Fruit fly (Drosophila melanogaster) whole organism, embryonic: Measurements from ENCODE around the gene sun.
A peak's percentile ranks its signal among the peaks of the same experiment; 100 is the strongest.

ENCODE experiments used
- ATbp ChIP-seq: fragments of 200-800 bp; sonication (Bioruptor generic); optimal IDR thresholded peaks from 2 replicates; lab custom pipeline; 2017; ENCODE audit warnings: missing biosample characterization, mild to moderate bottlenecking, missing genetic modification characterization, missing genetic modification reagents
- Atf3 ChIP-seq: fragments of 200-800 bp; sonication (Bioruptor generic); optimal IDR thresholded peaks from 3 replicates; lab custom pipeline; 2016; ENCODE audit warnings: missing biosample characterization, missing genetic modification characterization
- Bteb2 ChIP-seq: fragments of 200-800 bp; sonication (Bioruptor generic); optimal IDR thresholded peaks from 2 replicates; lab custom pipeline; 2016; ENCODE audit warnings: missing biosample characterization, missing genetic modification characterization
- CG10147 ChIP-seq: fragments of 200-800 bp; sonication (Bioruptor generic); optimal IDR thresholded peaks from 2 replicates; lab custom pipeline; 2019; ENCODE audit warnings: missing biosample characterization, mild to moderate bottlenecking, missing genetic modification characterization, moderate library complexity
- CG10543 ChIP-seq: fragments of 200-800 bp; sonication (Bioruptor generic); optimal IDR thresholded peaks from 3 replicates; lab custom pipeline; 2017; ENCODE audit warnings: missing biosample characterization, mild to moderate bottlenecking, missing genetic modification characterization, moderate library complexity
- CG11085 ChIP-seq: fragments of 200-800 bp; sonication (Bioruptor generic); IDR thresholded peaks from 2 replicates; pipeline ENCODE4 v1.3.6; 2022; ENCODE audit warnings: missing biosample characterization, missing genetic modification characterization
- CG12236 ChIP-seq: fragments of 200-800 bp; sonication (Bioruptor generic); optimal IDR thresholded peaks from 2 replicates; lab custom pipeline; 2016; ENCODE audit warnings: missing biosample characterization, missing genetic modification characterization
- CG14860 ChIP-seq: fragments of 200-800 bp; sonication (Bioruptor generic); IDR thresholded peaks from 3 replicates; pipeline ENCODE4 v1.3.6; 2022; ENCODE audit warnings: missing biosample characterization, missing genetic modification characterization; ENCODE audit not compliant: partially characterized antibody
- CG16779 ChIP-seq: fragments of 200-800 bp; sonication (Bioruptor generic); IDR thresholded peaks from 2 replicates; pipeline ENCODE4 v1.3.6; 2022; ENCODE audit warnings: missing biosample characterization, missing genetic modification characterization
- CG18262 ChIP-seq: fragments of 200-800 bp; optimal IDR thresholded peaks from 3 replicates; lab custom pipeline; 2019; ENCODE audit warnings: missing biosample characterization, mild to moderate bottlenecking, missing genetic modification characterization, moderate library complexity
- CG2116 ChIP-seq: fragments of 200-800 bp; sonication (Bioruptor generic); optimal IDR thresholded peaks from 3 replicates; lab custom pipeline; 2018; ENCODE audit warnings: missing biosample characterization, mild to moderate bottlenecking, missing genetic modification characterization
- CG2129 ChIP-seq: fragments of 200-800 bp; sonication (Bioruptor generic); IDR thresholded peaks from 2 replicates; pipeline ENCODE4 v1.3.6; 2022; ENCODE audit warnings: missing biosample characterization, missing genetic modification characterization; ENCODE audit not compliant: partially characterized antibody
- CG2889 ChIP-seq: fragments of 200-800 bp; sonication (Bioruptor generic); IDR thresholded peaks from 3 replicates; pipeline ENCODE4 v1.3.6; 2022; ENCODE audit warnings: missing biosample characterization, missing genetic modification characterization
- CG31224 ChIP-seq: fragments of 200-800 bp; sonication (Bioruptor generic); IDR thresholded peaks from 2 replicates; pipeline ENCODE4 v1.3.6; 2022; ENCODE audit warnings: missing biosample characterization, missing genetic modification characterization
- CG33213 ChIP-seq: fragments of 200-800 bp; sonication (Bioruptor generic); optimal IDR thresholded peaks from 3 replicates; lab custom pipeline; 2016; ENCODE audit warnings: missing biosample characterization, missing genetic modification characterization
- CG6854 ChIP-seq: fragments of 200-800 bp; sonication (Bioruptor generic); optimal IDR thresholded peaks from 3 replicates; lab custom pipeline; 2017; ENCODE audit warnings: missing biosample characterization, mild to moderate bottlenecking, missing genetic modification characterization
- CG8388 ChIP-seq: fragments of 200-800 bp; sonication (Bioruptor generic); optimal IDR thresholded peaks from 2 replicates; lab custom pipeline; 2019; ENCODE audit warnings: missing biosample characterization, mild to moderate bottlenecking, missing genetic modification characterization, moderate library complexity
- CG9437 ChIP-seq: fragments of 200-800 bp; sonication (Bioruptor generic); optimal IDR thresholded peaks from 2 replicates; lab custom pipeline; 2018; ENCODE audit warnings: missing biosample characterization, mild to moderate bottlenecking, missing genetic modification characterization
- CHES-1-like ChIP-seq: fragments of 200-800 bp; sonication (Bioruptor generic); optimal IDR thresholded peaks from 2 replicates; lab custom pipeline; 2016; ENCODE audit warnings: missing biosample characterization, missing genetic modification characterization
- Dad ChIP-seq: fragments of 200-800 bp; sonication (Bioruptor generic); optimal IDR thresholded peaks from 3 replicates; lab custom pipeline; 2016; ENCODE audit warnings: missing biosample characterization, missing genetic modification characterization
- Dfd ChIP-seq, 2 experiments: fragments of >200 bp; optimal IDR thresholded peaks; 2 replicates each; lab custom pipeline; 2017; ENCODE audit warnings: missing biosample characterization in 2 of 2, missing genetic modification characterization in 2 of 2
- Dip2 ChIP-seq: fragments of 200-800 bp; sonication (Bioruptor generic); IDR thresholded peaks from 2 replicates; pipeline ENCODE4 v1.3.6; 2022; ENCODE audit warnings: missing biosample characterization, missing genetic modification characterization
- Doc2 ChIP-seq: fragments of 200-800 bp; sonication (Bioruptor generic); IDR thresholded peaks from 2 replicates; pipeline ENCODE4 v1.3.6; 2022; ENCODE audit warnings: missing biosample characterization, missing genetic modification characterization
- Hr78 ChIP-seq, 2 experiments: fragments of 200-800 bp in 1 of 2; fragments of >200 bp in 1 of 2; sonication (Bioruptor generic) in 1 of 2; optimal IDR thresholded peaks; 2 replicates each; lab custom pipeline; 2017 to 2019; ENCODE audit warnings: missing biosample characterization in 2 of 2, missing genetic modification characterization in 2 of 2, mild to moderate bottlenecking in 1 of 2, moderate library complexity in 1 of 2
- Nf-YA ChIP-seq: fragments of 200-800 bp; sonication (Bioruptor generic); IDR thresholded peaks from 2 replicates; pipeline ENCODE4 v1.3.6; 2022; ENCODE audit warnings: missing biosample characterization, missing genetic modification characterization
- Opbp ChIP-seq: fragments of 200-800 bp; sonication (Bioruptor generic); IDR thresholded peaks from 3 replicates; pipeline ENCODE4 v1.3.6; 2022; ENCODE audit warnings: missing biosample characterization, missing genetic modification characterization; ENCODE audit not compliant: partially characterized antibody
- Pdp1 ChIP-seq, 2 experiments: fragments of 200-800 bp; sonication (Bioruptor generic); optimal IDR thresholded peaks; 3 replicates each; lab custom pipeline; 2016; ENCODE audit warnings: missing biosample characterization in 2 of 2, missing genetic modification characterization in 2 of 2, mild to moderate bottlenecking in 1 of 2, moderate library complexity in 1 of 2
- Ptx1 ChIP-seq: fragments of 200-800 bp; sonication (Bioruptor generic); IDR thresholded peaks from 2 replicates; pipeline ENCODE4 v1.3.6; 2022; ENCODE audit warnings: missing biosample characterization, missing genetic modification characterization
- Rfx ChIP-seq: fragments of 200-800 bp; sonication (Bioruptor generic); IDR thresholded peaks from 2 replicates; pipeline ENCODE4 v1.3.6; 2022; ENCODE audit warnings: missing biosample characterization, missing genetic modification characterization
- Side ChIP-seq: fragments of 200-800 bp; sonication (Bioruptor generic); optimal IDR thresholded peaks from 2 replicates; lab custom pipeline; 2016; ENCODE audit warnings: missing biosample characterization, missing genetic modification characterization
- Spps ChIP-seq: fragments of 200-800 bp; sonication (Bioruptor generic); optimal IDR thresholded peaks from 2 replicates; lab custom pipeline; 2018; ENCODE audit warnings: missing biosample characterization, mild to moderate bottlenecking, missing genetic modification characterization
- Xrp1 ChIP-seq: fragments of 200-800 bp; sonication (Bioruptor generic); IDR thresholded peaks from 2 replicates; pipeline ENCODE4 v1.3.6; 2022; ENCODE audit warnings: missing biosample characterization, missing genetic modification characterization
- YL-1 ChIP-seq: fragments of 200-800 bp; sonication (Bioruptor generic); optimal IDR thresholded peaks from 3 replicates; lab custom pipeline; 2017; ENCODE audit warnings: missing biosample characterization, mild to moderate bottlenecking, missing genetic modification characterization
- bigmax ChIP-seq: fragments of 200-800 bp; sonication (Bioruptor generic); optimal IDR thresholded peaks from 2 replicates; lab custom pipeline; 2018; ENCODE audit warnings: missing biosample characterization, mild to moderate bottlenecking, missing genetic modification characterization
- danr ChIP-seq: fragments of 200-800 bp; sonication (Bioruptor generic); IDR thresholded peaks from 2 replicates; pipeline ENCODE4 v1.3.6; 2022; ENCODE audit warnings: missing biosample characterization, missing genetic modification characterization
- dimm ChIP-seq: fragments of 200-800 bp; sonication (Bioruptor generic); IDR thresholded peaks from 2 replicates; pipeline ENCODE4 v1.3.6; 2022; ENCODE audit warnings: missing biosample characterization, missing genetic modification characterization
- fd102C ChIP-seq: fragments of 200-800 bp; sonication (Bioruptor generic); optimal IDR thresholded peaks from 2 replicates; lab custom pipeline; 2018; ENCODE audit warnings: missing biosample characterization, mild to moderate bottlenecking, missing genetic modification characterization, moderate library complexity
- gem ChIP-seq: fragments of 200-800 bp; sonication (Bioruptor generic); optimal IDR thresholded peaks from 2 replicates; lab custom pipeline; 2019; ENCODE audit warnings: missing biosample characterization, mild to moderate bottlenecking, missing genetic modification characterization, moderate library complexity
- h ChIP-seq: fragments of >200 bp; optimal IDR thresholded peaks from 2 replicates; lab custom pipeline; 2017
- ham ChIP-seq: fragments of 200-800 bp; sonication (Bioruptor generic); IDR thresholded peaks from 2 replicates; pipeline ENCODE4 v1.3.6; 2022; ENCODE audit warnings: missing biosample characterization, missing genetic modification characterization
- kah ChIP-seq: fragments of 200-800 bp; sonication (Bioruptor generic); optimal IDR thresholded peaks from 2 replicates; lab custom pipeline; 2018; ENCODE audit warnings: missing biosample characterization, mild to moderate bottlenecking, missing genetic modification characterization
- pros ChIP-seq: fragments of 200-800 bp; sonication (Bioruptor generic); optimal IDR thresholded peaks from 3 replicates; lab custom pipeline; 2019; ENCODE audit warnings: missing biosample characterization, mild to moderate bottlenecking, missing genetic modification characterization, moderate library complexity
- pum ChIP-seq: fragments of 200-800 bp; sonication (Bioruptor generic); optimal IDR thresholded peaks from 2 replicates; lab custom pipeline; 2016; ENCODE audit warnings: missing biosample characterization, missing genetic modification characterization
- sens-2 ChIP-seq: fragments of 200-800 bp; sonication (Bioruptor generic); IDR thresholded peaks from 2 replicates; pipeline ENCODE4 v1.3.6; 2022; ENCODE audit warnings: missing biosample characterization, missing genetic modification characterization
- sna ChIP-seq: fragments of 200-800 bp; sonication (Bioruptor generic); IDR thresholded peaks from 2 replicates; pipeline ENCODE4 v1.3.6; 2022; ENCODE audit warnings: missing biosample characterization, missing genetic modification characterization; ENCODE audit not compliant: partially characterized antibody
- toy ChIP-seq: fragments of 200-800 bp; sonication (Bioruptor generic); IDR thresholded peaks from 2 replicates; pipeline ENCODE4 v1.3.6; 2022; ENCODE audit warnings: missing biosample characterization, missing genetic modification characterization
- trem ChIP-seq: fragments of 200-800 bp; optimal IDR thresholded peaks from 3 replicates; lab custom pipeline; 2019; ENCODE audit warnings: missing biosample characterization, mild to moderate bottlenecking, missing genetic modification characterization, moderate library complexity
- unpg ChIP-seq: fragments of 200-800 bp; sonication (Bioruptor generic); optimal IDR thresholded peaks from 3 replicates; lab custom pipeline; 2018; ENCODE audit warnings: missing biosample characterization, mild to moderate bottlenecking, missing genetic modification characterization, moderate library complexity
- wek ChIP-seq: fragments of 200-800 bp; sonication (Bioruptor generic); optimal IDR thresholded peaks from 3 replicates; lab custom pipeline; 2018; ENCODE audit warnings: missing biosample characterization, mild to moderate bottlenecking, missing genetic modification characterization, moderate library complexity
- yki ChIP-seq: fragments of >200 bp; optimal IDR thresholded peaks from 3 replicates; lab custom pipeline; 2018
- zfh1 ChIP-seq: fragments of 200-800 bp; sonication (Bioruptor generic); IDR thresholded peaks from 3 replicates; pipeline ENCODE4 v1.3.6; 2022; ENCODE audit warnings: missing biosample characterization, missing genetic modification characterization

The sun gene

DNA sequence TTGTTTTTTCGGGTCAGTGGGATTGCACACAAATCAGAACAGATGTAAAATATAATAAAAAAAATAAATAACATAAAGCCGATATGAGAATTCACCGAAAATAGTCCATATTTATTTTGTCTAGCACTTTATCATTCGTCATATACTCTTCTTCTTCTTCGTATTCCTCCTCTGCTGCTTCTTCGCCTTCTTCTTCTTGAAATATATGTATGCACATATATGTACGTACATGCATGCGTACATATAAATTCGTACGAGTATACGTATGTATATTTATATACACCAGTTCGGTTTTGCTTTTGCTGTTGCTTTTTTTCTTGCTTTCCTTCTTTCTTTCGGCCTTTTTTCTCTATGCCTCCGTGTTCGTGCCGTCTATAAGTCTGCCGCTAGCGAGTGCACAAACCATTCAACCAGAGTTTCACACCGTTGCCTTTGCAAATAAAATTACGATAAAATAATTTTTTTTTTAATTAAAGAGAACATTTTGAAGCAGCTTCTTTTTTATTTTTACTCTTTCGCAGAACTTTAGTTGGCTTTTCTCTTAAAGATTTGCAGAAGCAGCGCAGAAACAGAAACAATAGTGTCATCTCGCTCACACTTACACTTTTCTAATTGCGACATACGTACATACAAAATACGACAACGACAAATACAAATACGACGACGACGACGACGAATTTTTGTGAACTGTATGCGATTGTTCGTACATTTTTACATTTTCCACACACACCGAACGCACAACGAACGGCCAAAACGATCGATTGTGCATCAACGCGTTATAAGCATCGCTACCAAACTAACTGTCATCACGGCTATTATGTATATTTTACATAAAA lies 37.6 kb upstream of the sun start (continued):
- TF ChIP-seq CG33213 (GFP tag; lab: Kevin White, UChicago) (no peak), CG9437 (GFP tag; lab: Kevin White, UChicago) (no peak), gem (tag; lab: Kevin White, UChicago) (no peak), Rfx (GFP tag; lab: Robert Waterston, UW) (no peak), dimm (GFP tag; lab: Robert Waterston, UW) (no peak), CG10543 (GFP tag; lab: Kevin White, UChicago) (peak; percentile 57), Pdp1 (GFP tag; optimal IDR thresholded peaks at IDR 0.05; lab: Kevin White, UChicago) (no peak), sens-2 (GFP tag; lab: Robert Waterston, UW) (no peak), Nf-YA (no peak), CG31224 (no peak), Bteb2 (GFP tag; lab: Kevin White, UChicago) (no peak), Atf3 (GFP tag; lab: Kevin White, UChicago) (no peak), ATbp (GFP tag; lab: Kevin White, UChicago) (peak; percentile 68), h (lab: Kevin White, UChicago) (no peak), CHES-1-like (GFP tag; lab: Kevin White, UChicago) (no peak), CG11085 (GFP tag; lab: Robert Waterston, UW) (no peak), CG18262 (tag; lab: Kevin White, UChicago) (no peak), CG2116 (peak; percentile 22), toy (no peak), pros (peak; percentile 76), trem (peak; percentile 48), CG2889 (no peak), kah (no peak), yki (no peak), CG12236 (GFP tag; lab: Kevin White, UChicago) (no peak), YL-1 (GFP tag; lab: Kevin White, UChicago) (peak; percentile 84), zfh1 (GFP tag; lab: Robert Waterston, UW) (no peak), pum (no peak), Spps (tag; lab: Kevin White, UChicago) (no peak), fd102C (GFP tag; lab: Kevin White, UChicago) (no peak), Xrp1 (GFP tag; lab: Robert Waterston, UW) (no peak), Ptx1 (GFP tag; lab: Robert Waterston, UW) (no peak), Dad (GFP tag; lab: Kevin White, UChicago) (no peak), danr (GFP tag; lab: Robert Waterston, UW) (no peak), Hr78 (GFP tag; optimal IDR thresholded peaks at IDR 0.05; lab: Kevin White, UChicago) (no peak), CG14860 (GFP tag; lab: Robert Waterston, UW) (no peak), CG16779 (GFP tag; lab: Robert Waterston, UW) (no peak), CG8388 (no peak), CG2129 (no peak), unpg (GFP tag; lab: Kevin White, UChicago) (no peak), Dip2 (GFP tag; lab: Robert Waterston, UW) (no peak), Dfd (GFP tag; optimal IDR thresholded peaks at IDR 0.05; lab: Kevin White, UChicago) (no peak), sna (GFP tag; lab: Robert Waterston, UW) (no peak), Opbp (no peak), CG10147 (GFP tag; lab: Kevin White, UChicago) (no peak), CG6854 (peak; percentile 7), wek (no peak), Side (GFP tag; lab: Kevin White, UChicago) (no peak), ham (no peak), Doc2 (no peak), bigmax (GFP tag; lab: Kevin White, UChicago) (no peak)
